Worm (Caenorhabditis elegans): ENCODE measurements around the gene snb-1.

snb-1 gene

DNA sequence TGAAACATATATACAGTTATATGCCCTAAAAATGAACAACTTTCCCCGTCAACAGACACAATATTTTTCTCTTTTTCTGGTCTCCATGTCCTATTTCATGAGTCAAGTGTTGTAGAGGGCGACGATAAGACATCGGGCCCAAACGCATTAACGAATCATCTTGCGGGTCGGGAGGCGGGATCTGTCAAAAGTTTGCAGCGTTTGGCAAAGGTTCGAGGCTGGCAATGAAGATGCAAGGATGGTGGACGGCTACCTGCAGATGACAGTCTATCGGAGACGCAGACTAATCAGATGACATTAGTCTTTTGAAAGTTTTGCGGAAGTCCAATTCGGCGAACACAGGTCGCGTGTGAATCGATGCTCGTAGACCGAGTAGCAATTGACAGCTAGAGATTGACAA, 35.5 kb downstream of the snb-1 start:
- TF ChIP-seq ceh-28 (tag; optimal IDR thresholded peaks at IDR 0.05) (no peak), nhr-25 (tag; optimal IDR thresholded peaks at IDR 0.05) (peak; percentile 52)

DNA sequence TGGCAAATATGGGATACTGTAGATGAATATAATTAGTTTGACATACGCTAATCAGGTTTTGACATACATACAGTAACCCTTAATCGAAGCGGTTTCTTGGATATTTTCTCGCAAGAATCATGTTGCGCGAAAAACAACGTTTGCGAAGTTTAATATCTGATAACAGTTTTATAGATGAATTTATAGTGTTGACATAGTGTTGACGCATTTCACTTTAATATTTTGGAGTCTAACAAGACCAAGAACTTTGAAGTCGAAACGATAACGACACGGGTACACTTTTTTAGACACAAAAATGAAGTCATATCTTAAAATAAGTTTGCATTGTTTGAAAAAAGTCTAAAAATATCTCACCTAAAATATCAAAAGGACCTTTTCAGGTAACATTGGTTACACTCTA, 40.0 kb downstream of the snb-1 start:
- TF ChIP-seq elt-2 (tag; optimal IDR thresholded peaks at IDR 0.05) (peak; percentile 57), pha-4 (tag; optimal IDR thresholded peaks at IDR 0.05) (peak; percentile 38), pqm-1 (tag; optimal IDR thresholded peaks at IDR 0.05) (peak; percentile 88), nhr-67 (tag; optimal IDR thresholded peaks at IDR 0.05) (no peak), nfya-1 (tag; optimal IDR thresholded peaks at IDR 0.05; ENCODE audit: insufficient read depth) (no peak)

DNA sequence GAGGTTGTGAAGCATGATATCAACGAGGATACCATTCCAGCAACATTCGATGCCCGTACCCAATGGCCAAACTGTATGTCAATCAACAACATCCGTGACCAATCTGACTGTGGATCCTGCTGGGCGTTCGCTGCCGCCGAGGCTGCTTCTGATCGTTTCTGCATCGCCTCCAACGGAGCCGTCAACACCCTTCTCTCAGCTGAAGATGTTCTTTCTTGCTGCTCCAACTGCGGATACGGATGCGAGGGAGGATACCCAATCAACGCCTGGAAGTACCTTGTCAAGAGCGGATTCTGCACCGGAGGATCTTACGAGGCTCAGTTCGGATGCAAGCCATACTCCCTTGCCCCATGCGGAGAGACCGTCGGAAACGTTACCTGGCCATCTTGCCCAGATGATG, 41.3 kb downstream of the snb-1 start:
- no peak for TF ChIP-seq lsy-12 (tag; optimal IDR thresholded peaks at IDR 0.05)
- no peak for TF ChIP-seq zag-1 (tag; optimal IDR thresholded peaks at IDR 0.05)
- TF ChIP-seq fos-1 (tag; optimal IDR thresholded peaks at IDR 0.05): no peak
- no peak for TF ChIP-seq pha-4 (tag; optimal IDR thresholded peaks at IDR 0.05)
- TF ChIP-seq jun-1 (tag; optimal IDR thresholded peaks at IDR 0.05): no peak
- no peak for TF ChIP-seq nhr-43 (tag; optimal IDR thresholded peaks at IDR 0.05; ENCODE audit: poor library complexity, severe bottlenecking)
- no peak for TF ChIP-seq sea-2 (GFP tag; optimal IDR thresholded peaks at IDR 0.05)
- TF ChIP-seq ztf-4 (tag; optimal IDR thresholded peaks at IDR 0.05): no peak
- TF ChIP-seq elt-3 (tag; optimal IDR thresholded peaks at IDR 0.05): no peak
- no peak for TF ChIP-seq ceh-16 (tag; optimal IDR thresholded peaks at IDR 0.05)

DNA sequence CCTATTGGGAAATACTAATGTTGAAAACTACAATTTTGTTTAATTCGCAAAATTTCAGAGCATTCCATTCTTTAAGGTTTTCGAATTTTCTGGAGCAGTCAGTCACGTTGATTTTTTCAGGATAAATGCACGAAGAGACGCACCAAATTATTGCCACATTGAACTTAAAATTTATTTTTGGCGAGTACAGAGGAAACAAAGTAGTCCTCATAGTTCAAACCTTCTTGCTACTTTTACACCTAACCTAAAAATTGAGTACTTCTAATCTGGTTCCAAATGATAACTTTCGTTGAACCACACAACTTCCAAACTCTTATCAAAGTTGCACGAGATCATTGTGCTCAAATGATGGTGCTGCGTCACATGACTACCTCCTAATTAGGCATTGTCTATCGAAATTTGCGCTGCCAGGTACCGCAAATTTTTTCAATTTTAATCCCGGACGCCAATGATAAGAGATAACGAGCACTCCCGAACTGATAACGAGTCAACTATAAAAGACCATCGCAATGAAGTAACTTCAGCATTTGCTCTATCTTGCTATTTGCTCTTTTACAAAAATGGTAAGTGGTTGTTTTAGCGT, 42.1 kb downstream of the snb-1 start, which contains the start of gene cpr-4:
Gene cpr-4 (plus strand): TSS at position 523 of the 583 bp plus-strand sequence.
- TF ChIP-seq egl-5 (tag; optimal IDR thresholded peaks at IDR 0.05) (no peak), egl-27 (tag; optimal IDR thresholded peaks at IDR 0.05) (peak; percentile 51), elt-2 (tag; optimal IDR thresholded peaks at IDR 0.05) (peak; percentile 100), ceh-82 (tag; optimal IDR thresholded peaks at IDR 0.05) (no peak), mdl-1 (tag; optimal IDR thresholded peaks at IDR 0.05) (peak; percentile 10), nfya-1 (tag; optimal IDR thresholded peaks at IDR 0.05; ENCODE audit: insufficient read depth) (no peak), ceh-9 (tag; optimal IDR thresholded peaks at IDR 0.05) (no peak), elt-3 (tag; optimal IDR thresholded peaks at IDR 0.05) (no peak), pha-4 (tag; optimal IDR thresholded peaks at IDR 0.05) (peak; percentile 74), jun-1 (tag; optimal IDR thresholded peaks at IDR 0.05) (peak; percentile 78), lsy-12 (tag; optimal IDR thresholded peaks at IDR 0.05) (no peak), pqm-1 (tag; optimal IDR thresholded peaks at IDR 0.05) (peak; percentile 100), unc-62 (GFP tag; optimal IDR thresholded peaks at IDR 0.05) (no peak), skn-1 (tag; optimal IDR thresholded peaks at IDR 0.05) (no peak), nhr-11 (tag; optimal IDR thresholded peaks at IDR 0.05) (no peak), fos-1 (tag; optimal IDR thresholded peaks at IDR 0.05) (no peak), lin-15B (tag; optimal IDR thresholded peaks at IDR 0.05) (no peak)

DNA sequence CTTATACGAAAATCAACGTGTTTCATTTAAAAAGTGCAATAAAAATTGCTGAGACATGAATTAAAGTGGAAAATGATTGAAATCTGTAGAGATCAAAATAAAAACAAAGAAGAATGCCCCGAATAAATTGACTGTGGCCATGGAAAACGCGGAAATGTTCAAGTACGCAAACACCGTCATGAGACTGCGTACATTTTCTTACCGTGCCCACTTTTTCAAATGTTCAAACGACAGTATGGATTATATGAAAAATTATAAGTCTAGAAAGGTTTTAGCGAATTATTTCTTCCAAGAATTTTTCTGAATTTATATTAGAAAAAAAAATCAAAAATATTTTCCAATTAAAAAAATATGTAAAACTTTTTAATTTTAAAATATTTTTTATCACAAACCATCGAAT, 44.8 kb downstream of the snb-1 start:
- no peak for TF ChIP-seq zag-1 (tag; optimal IDR thresholded peaks at IDR 0.05)
- no peak for TF ChIP-seq nhr-237 (tag; optimal IDR thresholded peaks at IDR 0.05)
- TF ChIP-seq elt-1 (tag; optimal IDR thresholded peaks at IDR 0.05): no peak
- no peak for TF ChIP-seq unc-62 (GFP tag; optimal IDR thresholded peaks at IDR 0.05)
- TF ChIP-seq elt-3 (tag; optimal IDR thresholded peaks at IDR 0.05): no peak
- TF ChIP-seq lin-39 (tag; optimal IDR thresholded peaks at IDR 0.05): no peak
- TF ChIP-seq R02D3.7 (tag; optimal IDR thresholded peaks at IDR 0.05): no peak
- TF ChIP-seq mdl-1 (tag; optimal IDR thresholded peaks at IDR 0.05): no peak
- TF ChIP-seq nfya-1 (tag; optimal IDR thresholded peaks at IDR 0.05; ENCODE audit: insufficient read depth): peak; percentile 29
- no peak for TF ChIP-seq pha-4 (tag; optimal IDR thresholded peaks at IDR 0.05)
- TF ChIP-seq egl-27 (tag; optimal IDR thresholded peaks at IDR 0.05): no peak
- TF ChIP-seq lsy-12 (tag; optimal IDR thresholded peaks at IDR 0.05): no peak
- TF ChIP-seq lin-15B (tag; optimal IDR thresholded peaks at IDR 0.05): peak; percentile 14
- no peak for TF ChIP-seq ama-1 (optimal IDR thresholded peaks at IDR 0.05)
- no peak for TF ChIP-seq fkh-10 (GFP tag; optimal IDR thresholded peaks at IDR 0.05)

DNA sequence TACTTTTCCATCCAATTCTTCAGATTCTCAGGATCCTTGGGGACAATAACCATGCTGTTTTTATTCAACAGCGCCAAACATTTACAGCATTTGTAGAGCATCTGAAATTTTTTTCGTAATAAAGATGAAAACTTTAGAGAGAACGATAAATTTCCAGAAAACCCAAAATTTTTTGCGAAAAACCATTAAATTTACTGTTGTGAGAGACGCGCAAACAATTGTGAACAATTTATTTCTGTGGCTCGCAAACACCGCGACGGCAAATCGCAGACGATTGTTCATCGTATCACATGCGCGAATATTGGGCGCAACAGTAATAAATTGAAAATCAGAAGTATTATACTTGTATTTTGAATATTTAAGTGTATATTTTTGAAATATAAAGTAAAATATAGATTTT, 45.2 kb downstream of the snb-1 start, which contains the start of gene gon-14:
Gene gon-14 (minus strand): TSS at position 101 of the 400 bp plus-strand sequence.
- TF ChIP-seq ceh-16 (tag; optimal IDR thresholded peaks at IDR 0.05) (no peak), eor-1 (tag; optimal IDR thresholded peaks at IDR 0.05) (no peak), ceh-82 (tag; optimal IDR thresholded peaks at IDR 0.05) (no peak)

All from whole organism, L3 larva.